Worm (Caenorhabditis elegans) whole organism, L1 larva: Measurements from ENCODE around the gene C54C6.11.

ENCODE experiments used
- aly-2 ChIP-seq: fragments of 150-350 bp; optimal IDR thresholded peaks from 2 replicates; lab custom pipeline; 2014; ENCODE audit warnings: missing biosample characterization, missing genetic modification characterization
- ceh-82 ChIP-seq, 3 experiments: fragments of 150-350 bp in 1 of 3; sonication (generic microtip) in 2 of 3; optimal IDR thresholded peaks; 2 replicates each; lab custom pipeline; 2014 to 2017; ENCODE audit warnings: missing biosample characterization in 3 of 3, missing genetic modification characterization in 3 of 3
- ceh-90 ChIP-seq: sonication (generic microtip); optimal IDR thresholded peaks from 2 replicates; lab custom pipeline; 2016; ENCODE audit warnings: missing genetic modification characterization, missing compliant biosample characterization
- egl-13 ChIP-seq: sonication (generic microtip); optimal IDR thresholded peaks from 2 replicates; lab custom pipeline; 2016; ENCODE audit warnings: missing genotype, missing genetic modification reagents, missing genetic modification characterization, missing compliant biosample characterization
- lin-39 ChIP-seq: fragments of 150-350 bp; optimal IDR thresholded peaks from 2 replicates; lab custom pipeline; 2014; ENCODE audit warnings: missing biosample characterization, missing genetic modification reagents, missing genetic modification characterization
- mdl-1 ChIP-seq, 2 experiments: fragments of 150-350 bp; optimal IDR thresholded peaks; 2 replicates each; lab custom pipeline; 2014 to 2017; ENCODE audit warnings: missing biosample characterization in 2 of 2, missing genetic modification characterization in 2 of 2, inconsistent platforms in 1 of 2
- nhr-11 ChIP-seq: fragments of 150-350 bp; optimal IDR thresholded peaks from 2 replicates; lab custom pipeline; 2014; ENCODE audit warnings: missing biosample characterization, missing genetic modification characterization
- nhr-19 ChIP-seq: fragments of 200-800 bp; sonication (Bioruptor generic); conservative IDR thresholded peaks from 2 replicates; pipeline ENCODE4 v1.3.6; 2022; ENCODE audit warnings: missing genetic modification characterization, missing compliant biosample characterization
- nhr-237 ChIP-seq: fragments of 150-350 bp; optimal IDR thresholded peaks from 2 replicates; lab custom pipeline; 2014; ENCODE audit warnings: missing biosample characterization, missing genetic modification characterization
- skn-1 ChIP-seq: fragments of 150-350 bp; optimal IDR thresholded peaks from 2 replicates; lab custom pipeline; 2014; ENCODE audit warnings: missing biosample characterization, missing genetic modification characterization
- snpc-4 ChIP-seq: fragments of 150-350 bp; optimal IDR thresholded peaks from 2 replicates; lab custom pipeline; 2014; ENCODE audit warnings: missing biosample characterization, missing genetic modification characterization
- tbx-2 ChIP-seq: sonication (generic microtip); optimal IDR thresholded peaks from 2 replicates; lab custom pipeline; 2016; ENCODE audit warnings: missing genetic modification characterization, missing compliant biosample characterization
- unc-86 ChIP-seq: sonication (generic microtip); optimal IDR thresholded peaks from 2 replicates; lab custom pipeline; 2016; ENCODE audit warnings: missing genetic modification characterization, missing compliant biosample characterization
- ztf-11 ChIP-seq, 2 experiments: sonication (generic microtip); optimal IDR thresholded peaks; 2 replicates each; lab custom pipeline; 2016 to 2017; ENCODE audit warnings: missing genetic modification characterization in 2 of 2, missing biosample characterization in 1 of 2, missing compliant biosample characterization in 1 of 2

DNA sequence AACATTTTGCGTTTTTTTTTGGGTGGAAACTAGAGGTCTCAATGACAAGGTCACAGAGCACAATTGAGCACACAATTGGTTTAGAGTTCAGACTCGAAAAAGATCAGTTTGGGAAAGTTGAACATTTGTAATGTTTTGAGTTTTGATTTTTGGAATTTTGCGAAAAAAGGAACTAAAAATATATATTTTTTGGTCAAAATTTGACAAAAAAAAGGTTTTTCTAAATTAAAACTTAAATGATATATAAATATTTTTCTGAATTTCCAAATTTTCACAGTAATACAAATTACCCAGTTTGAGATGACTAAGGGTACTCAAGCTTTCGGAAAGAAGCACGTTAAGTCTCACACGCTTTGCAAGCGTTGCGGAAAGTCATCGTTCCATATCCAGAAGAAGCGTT lies 19.8 kb upstream of the C54C6.11 start, which contains the start of gene rpl-37:
- TF ChIP-seq snpc-4 (tag; lab: Kevin White, UChicago) (no peak), ceh-90 (tag; lab: Kevin White, UChicago) (no peak), unc-86 (tag; lab: Kevin White, UChicago) (no peak), nhr-19 (GFP tag; lab: Robert Waterston, UW) (no peak), ztf-11 (tag; optimal IDR thresholded peaks at IDR 0.05; lab: Kevin White, UChicago) (no peak), nhr-11 (tag; lab: Kevin White, UChicago) (no peak), lin-39 (tag; lab: Kevin White, UChicago) (no peak), tbx-2 (tag; lab: Kevin White, UChicago) (no peak), mdl-1 (tag; optimal IDR thresholded peaks at IDR 0.05; lab: Kevin White, UChicago) (no peak), egl-13 (tag; lab: Kevin White, UChicago) (no peak), aly-2 (tag; lab: Kevin White, UChicago) (no peak), ceh-82 (tag; optimal IDR thresholded peaks at IDR 0.05; lab: Kevin White, UChicago) (no peak), skn-1 (tag; lab: Kevin White, UChicago) (no peak), nhr-237 (tag; lab: Kevin White, UChicago) (no peak)
